Worm (Caenorhabditis elegans) whole organism, L4 larva: Measurements from ENCODE around the gene clec-4.

Experiments
- F10B5.3 ChIP-seq: sonication (generic microtip); optimal IDR thresholded peaks from 2 replicates; lab custom pipeline; 2016; ENCODE audit warnings: mild to moderate bottlenecking, missing genetic modification characterization, missing compliant biosample characterization
- F26F4.8 ChIP-seq: fragments of 200-800 bp; sonication (Bioruptor generic); conservative IDR thresholded peaks from 2 replicates; pipeline ENCODE4 v1.3.6; 2022; ENCODE audit warnings: missing genetic modification characterization, missing compliant biosample characterization
- F37D6.2 ChIP-seq: sonication (generic microtip); optimal IDR thresholded peaks from 2 replicates; lab custom pipeline; 2016; ENCODE audit warnings: mild to moderate bottlenecking, missing genetic modification characterization, missing compliant biosample characterization
- F44E2.7 ChIP-seq: fragments of 200-800 bp; sonication (Bioruptor generic); IDR thresholded peaks from 2 replicates; pipeline ENCODE4 v2.1.2; 2022; ENCODE audit warnings: missing genetic modification characterization, missing compliant biosample characterization
- R02D3.7 ChIP-seq: fragments of 150-350 bp; sonication (generic microtip); optimal IDR thresholded peaks from 3 replicates; lab custom pipeline; 2014; ENCODE audit warnings: missing biosample characterization, missing genetic modification characterization
- T26A8.4 ChIP-seq: fragments of 200-800 bp; sonication (Bioruptor generic); IDR thresholded peaks from 2 replicates; pipeline ENCODE4 v1.3.6; 2022; ENCODE audit warnings: missing genetic modification characterization, missing compliant biosample characterization
- Y75B8A.6 ChIP-seq: fragments of 200-800 bp; sonication (Bioruptor generic); IDR thresholded peaks from 2 replicates; pipeline ENCODE4 v1.3.6; 2022; ENCODE audit warnings: missing genetic modification reagents, missing genetic modification characterization, missing compliant biosample characterization
- ZK337.2 ChIP-seq: fragments of 200-800 bp; sonication (Bioruptor generic); IDR thresholded peaks from 2 replicates; pipeline ENCODE4 v1.3.6; 2022; ENCODE audit warnings: missing genetic modification reagents, missing genetic modification characterization, missing compliant biosample characterization
- ZK546.5 ChIP-seq, 2 experiments: sonication (generic microtip); optimal IDR thresholded peaks; 2 replicates each; lab custom pipeline; 2017; ENCODE audit warnings: missing biosample characterization in 2 of 2, missing genetic modification characterization in 2 of 2
- aha-1 ChIP-seq: fragments of 150-350 bp; peaks from one replicate; lab custom pipeline; 2014; ENCODE audit warnings: missing biosample characterization, missing genetic modification characterization
- ama-1 ChIP-seq: fragments of 150-350 bp; optimal IDR thresholded peaks from 2 replicates; lab custom pipeline; 2014; ENCODE audit warnings: inconsistent platforms, mixed read lengths
- attf-4 ChIP-seq: sonication (generic microtip); optimal IDR thresholded peaks from 3 replicates; lab custom pipeline; 2017; ENCODE audit warnings: missing biosample characterization, missing genetic modification characterization
- ceh-44 ChIP-seq: fragments of 200-800 bp; sonication (Bioruptor generic); IDR thresholded peaks from 2 replicates; pipeline ENCODE4 v1.3.6; 2022; ENCODE audit warnings: missing genetic modification reagents, missing genetic modification characterization, missing compliant biosample characterization
- ces-1 ChIP-seq: fragments of 150-350 bp; sonication (generic microtip); optimal IDR thresholded peaks from 4 replicates; lab custom pipeline; 2014; ENCODE audit warnings: missing biosample characterization, missing genetic modification reagents, missing genetic modification characterization
- daf-12 ChIP-seq: fragments of 150-350 bp; optimal IDR thresholded peaks from 2 replicates; lab custom pipeline; 2014; ENCODE audit warnings: missing biosample characterization, missing genetic modification reagents, missing genetic modification characterization
- daf-8 ChIP-seq: fragments of 200-800 bp; sonication (Bioruptor generic); IDR thresholded peaks from 2 replicates; pipeline ENCODE4 v1.3.6; 2022; ENCODE audit warnings: missing genetic modification characterization, missing compliant biosample characterization
- fkh-10 ChIP-seq: fragments of 150-350 bp; optimal IDR thresholded peaks from 2 replicates; lab custom pipeline; 2014; ENCODE audit warnings: missing biosample characterization, missing genetic modification reagents, missing genetic modification characterization
- gei-8 ChIP-seq: fragments of 200-800 bp; sonication (Bioruptor generic); optimal IDR thresholded peaks from 2 replicates; lab custom pipeline; 2018; ENCODE audit warnings: mild to moderate bottlenecking, missing genetic modification characterization, missing compliant biosample characterization
- hif-1 ChIP-seq, 2 experiments: sonication (generic microtip); optimal IDR thresholded peaks; 2 replicates each; lab custom pipeline; 2016 to 2017; ENCODE audit warnings: missing compliant biosample characterization in 2 of 2, missing genetic modification characterization in 2 of 2, missing genetic modification reagents in 2 of 2, missing genotype in 2 of 2, mild to moderate bottlenecking in 1 of 2
- hlh-30 ChIP-seq: sonication (generic microtip); optimal IDR thresholded peaks from 2 replicates; lab custom pipeline; 2017; ENCODE audit warnings: antibody characterized with exemption, mild to moderate bottlenecking, missing genetic modification characterization, missing compliant biosample characterization; ENCODE audit not compliant: insufficient read depth
- lim-7 ChIP-seq: fragments of 200-800 bp; sonication (Bioruptor generic); IDR thresholded peaks from 2 replicates; pipeline ENCODE4 v1.3.6; 2022; ENCODE audit warnings: missing genetic modification characterization, missing compliant biosample characterization
- lin-13 ChIP-seq: fragments of 150-350 bp; optimal IDR thresholded peaks from 2 replicates; lab custom pipeline; 2014; ENCODE audit warnings: missing biosample characterization, missing genetic modification reagents, missing genetic modification characterization
- lin-15B ChIP-seq: fragments of 150-350 bp; sonication (generic microtip); optimal IDR thresholded peaks from 3 replicates; lab custom pipeline; 2014; ENCODE audit warnings: missing biosample characterization, missing genetic modification characterization
- lin-39 ChIP-seq: fragments of 150-350 bp; optimal IDR thresholded peaks from 2 replicates; lab custom pipeline; 2014; ENCODE audit warnings: missing biosample characterization, missing genetic modification reagents, missing genetic modification characterization
- madf-9 ChIP-seq: fragments of 200-800 bp; sonication (Bioruptor generic); conservative IDR thresholded peaks from 2 replicates; pipeline ENCODE4 v1.3.6; 2022; ENCODE audit warnings: missing genetic modification reagents, missing genetic modification characterization, missing compliant biosample characterization
- mdl-1 ChIP-seq, 2 experiments: fragments of 150-350 bp in 1 of 2; sonication (generic microtip) in 1 of 2; optimal IDR thresholded peaks; 2 replicates each; lab custom pipeline; 2014 to 2017; ENCODE audit warnings: missing biosample characterization in 2 of 2, missing genetic modification characterization in 2 of 2
- mep-1 ChIP-seq: fragments of 150-350 bp; sonication (generic microtip); optimal IDR thresholded peaks from 3 replicates; lab custom pipeline; 2014; ENCODE audit warnings: missing biosample characterization, missing genetic modification characterization
- mxl-2 ChIP-seq: fragments of 200-800 bp; sonication (Bioruptor generic); conservative IDR thresholded peaks from 2 replicates; pipeline ENCODE4 v1.3.6; 2022; ENCODE audit warnings: missing genetic modification reagents, missing genetic modification characterization, missing compliant biosample characterization
- nhr-102 ChIP-seq: sonication (generic microtip); optimal IDR thresholded peaks from 2 replicates; lab custom pipeline; 2016; ENCODE audit warnings: mild to moderate bottlenecking, missing genetic modification characterization, moderate library complexity, missing compliant biosample characterization
- nhr-237 ChIP-seq: sonication (generic microtip); optimal IDR thresholded peaks from 2 replicates; lab custom pipeline; 2017; ENCODE audit warnings: missing biosample characterization, missing genetic modification characterization
- nhr-25 ChIP-seq: sonication (generic microtip); optimal IDR thresholded peaks from 2 replicates; lab custom pipeline; 2017; ENCODE audit warnings: missing genetic modification characterization, mild to moderate bottlenecking, missing compliant biosample characterization, antibody characterized with exemption, moderate library complexity, borderline replicate concordance; ENCODE audit not compliant: insufficient read depth
- nhr-41 ChIP-seq: fragments of 200-800 bp; sonication (Bioruptor generic); IDR thresholded peaks from 2 replicates; pipeline ENCODE4 v1.3.6; 2022; ENCODE audit warnings: missing genetic modification reagents, missing genetic modification characterization, missing compliant biosample characterization
- nhr-6 ChIP-seq: fragments of 150-350 bp; optimal IDR thresholded peaks from 2 replicates; lab custom pipeline; 2014; ENCODE audit warnings: missing biosample characterization, missing genetic modification characterization
- nhr-76 ChIP-seq: fragments of 150-350 bp; optimal IDR thresholded peaks from 2 replicates; lab custom pipeline; 2014; ENCODE audit warnings: missing biosample characterization, missing genetic modification characterization
- pqm-1 ChIP-seq: sonication (generic microtip); optimal IDR thresholded peaks from 2 replicates; lab custom pipeline; 2017; ENCODE audit warnings: missing biosample characterization, missing genetic modification characterization
- set-16 ChIP-seq: fragments of 200-800 bp; sonication (Bioruptor generic); IDR thresholded peaks from 2 replicates; pipeline ENCODE4 v1.3.6; 2022; ENCODE audit warnings: missing genetic modification reagents, missing genetic modification characterization, missing compliant biosample characterization
- skn-1 ChIP-seq: fragments of 150-350 bp; optimal IDR thresholded peaks from 2 replicates; lab custom pipeline; 2014; ENCODE audit warnings: missing biosample characterization, missing genetic modification characterization
- snpc-4 ChIP-seq: fragments of 150-350 bp; optimal IDR thresholded peaks from 2 replicates; lab custom pipeline; 2014; ENCODE audit warnings: missing biosample characterization, missing genetic modification characterization
- spr-1 ChIP-seq: sonication (generic microtip); optimal IDR thresholded peaks from 2 replicates; lab custom pipeline; 2016; ENCODE audit warnings: mild to moderate bottlenecking, missing genetic modification characterization, missing compliant biosample characterization
- spr-3 ChIP-seq: fragments of 200-800 bp; sonication (Bioruptor generic); optimal IDR thresholded peaks from 2 replicates; lab custom pipeline; 2018; ENCODE audit warnings: mild to moderate bottlenecking, missing genetic modification characterization, missing compliant biosample characterization
- tag-97 ChIP-seq: fragments of 200-800 bp; sonication (Bioruptor generic); IDR thresholded peaks from 2 replicates; pipeline ENCODE4 v1.3.6; 2022; ENCODE audit warnings: missing genetic modification characterization, missing compliant biosample characterization
- unc-39 ChIP-seq: sonication (generic microtip); optimal IDR thresholded peaks from 2 replicates; lab custom pipeline; 2017; ENCODE audit warnings: missing biosample characterization, missing genetic modification characterization
- unc-62 ChIP-seq, 3 experiments: fragments of 150-350 bp in 1 of 3; sonication (generic microtip); optimal IDR thresholded peaks in 2 of 3; peaks in 1 of 3; 1 replicate in 1 of 3; 2 replicates in 2 of 3; lab custom pipeline; 2014 to 2017; ENCODE audit warnings: missing biosample characterization in 3 of 3, missing genetic modification characterization in 3 of 3, missing genetic modification reagents in 3 of 3, missing genotype in 1 of 3
- zfp-2 ChIP-seq: sonication (generic microtip); optimal IDR thresholded peaks from 2 replicates; lab custom pipeline; 2016; ENCODE audit warnings: mild to moderate bottlenecking, missing genetic modification characterization, missing compliant biosample characterization
- zip-11 ChIP-seq: fragments of 200-800 bp; sonication (Bioruptor generic); IDR thresholded peaks from 2 replicates; pipeline ENCODE4 v1.3.6; 2022; ENCODE audit warnings: missing genetic modification characterization, missing compliant biosample characterization
- zip-2 ChIP-seq: fragments of 150-350 bp; optimal IDR thresholded peaks from 2 replicates; lab custom pipeline; 2014; ENCODE audit warnings: missing biosample characterization, missing genetic modification characterization

clec-4 gene

DNA sequence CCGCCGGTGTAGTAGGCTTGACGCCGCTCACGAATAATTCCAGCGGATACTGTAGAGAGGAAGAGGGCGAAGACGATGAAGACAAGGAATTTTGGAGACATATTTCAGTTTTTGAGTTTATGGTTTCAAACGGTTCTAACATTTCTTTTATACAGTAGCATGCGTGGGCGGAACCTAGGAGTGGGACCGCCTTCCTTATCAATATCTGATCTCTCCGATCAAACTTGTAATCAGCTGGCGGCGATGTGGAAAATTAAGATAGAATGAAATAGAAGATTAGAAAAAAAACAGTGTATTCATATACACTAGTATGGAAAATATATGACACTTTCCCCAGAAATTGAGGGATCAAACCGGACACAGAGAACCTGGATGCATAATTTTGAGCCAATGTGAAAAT is 38.4 kb upstream of the clec-4 start, which contains the start of gene nspe-2:
TSS of gene nspe-2 (minus strand) at position 101 of the 400 bp plus-strand sequence.
- TF ChIP-seq hif-1 (tag; optimal IDR thresholded peaks at IDR 0.05; lab: Kevin White, UChicago) (no peak), unc-62 (GFP tag; optimal IDR thresholded peaks at IDR 0.05 in 1 of 2; lab: Kevin White, UChicago) (peak in 1 of 2 experiments; percentile 46), unc-62 (tag; optimal IDR thresholded peaks at IDR 0.05; lab: Kevin White, UChicago) (no peak), F26F4.8 (GFP tag; lab: Robert Waterston, UW) (no peak), ces-1 (GFP tag; lab: Kevin White, UChicago) (no peak)

DNA sequence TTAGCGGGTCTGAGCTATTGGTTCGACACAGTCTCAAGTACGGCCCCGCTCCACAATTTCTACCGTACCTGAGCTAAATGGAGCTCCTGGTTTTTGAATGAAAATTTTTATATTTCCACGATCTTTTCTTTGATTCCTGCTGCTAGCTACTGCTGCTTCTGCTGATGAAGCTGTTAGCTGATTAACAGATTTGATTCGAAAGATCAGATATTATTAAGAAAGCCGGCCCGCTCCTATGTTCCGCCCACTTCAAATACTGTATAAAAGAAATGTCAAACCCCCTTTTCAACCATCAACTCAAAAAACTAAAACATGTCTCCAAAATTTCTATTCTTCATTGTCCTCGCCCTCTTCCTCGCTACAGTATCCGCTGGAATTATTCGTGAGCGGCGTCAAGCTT is 36.7 kb upstream of the clec-4 start, which contains the start of gene nspe-3:
TSS of gene nspe-3 (plus strand) at position 301 of the 400 bp plus-strand sequence.
- TF ChIP-seq attf-4 (tag; lab: Kevin White, UChicago) (no peak), lin-39 (tag; lab: Kevin White, UChicago) (no peak), lim-7 (GFP tag; lab: Robert Waterston, UW) (no peak), daf-8 (no peak), madf-9 (GFP tag; lab: Robert Waterston, UW) (no peak), daf-12 (tag; lab: Kevin White, UChicago) (no peak), F10B5.3 (tag; lab: Kevin White, UChicago) (no peak), mdl-1 (tag; optimal IDR thresholded peaks at IDR 0.05; lab: Kevin White, UChicago) (no peak), hlh-30 (no peak), skn-1 (tag; lab: Kevin White, UChicago) (no peak), ZK546.5 (tag; optimal IDR thresholded peaks at IDR 0.05; lab: Kevin White, UChicago) (no peak), aha-1 (no peak)
- TF ChIP-seq, all 104 proteins: peak for 0

DNA sequence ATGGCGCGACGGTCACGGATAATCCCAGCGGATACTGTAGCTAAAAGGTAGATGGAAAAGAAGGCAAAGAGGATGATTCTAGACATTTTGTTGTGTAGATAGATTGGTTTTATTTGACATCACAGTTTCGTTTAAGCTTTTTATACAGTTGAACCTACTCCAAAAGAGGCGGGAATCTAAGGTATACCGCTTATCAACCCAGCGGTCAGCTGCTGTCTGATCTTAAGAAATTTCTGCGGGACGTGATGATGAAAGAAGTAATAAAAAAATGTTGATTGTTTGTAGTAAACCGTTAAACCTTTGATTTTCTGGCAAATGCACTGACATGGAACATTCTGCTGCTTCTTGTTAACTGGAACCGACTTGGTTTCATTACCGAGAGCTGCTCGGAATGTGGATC is 35.2 kb upstream of the clec-4 start, which contains the start of gene nspe-6:
TSS of gene nspe-6 (minus strand) at position 101 of the 400 bp plus-strand sequence.
- TF ChIP-seq aha-1 (peak; percentile 10), lim-7 (GFP tag; lab: Robert Waterston, UW) (no peak)
- TF ChIP-seq, all 104 proteins: peak for 1

DNA sequence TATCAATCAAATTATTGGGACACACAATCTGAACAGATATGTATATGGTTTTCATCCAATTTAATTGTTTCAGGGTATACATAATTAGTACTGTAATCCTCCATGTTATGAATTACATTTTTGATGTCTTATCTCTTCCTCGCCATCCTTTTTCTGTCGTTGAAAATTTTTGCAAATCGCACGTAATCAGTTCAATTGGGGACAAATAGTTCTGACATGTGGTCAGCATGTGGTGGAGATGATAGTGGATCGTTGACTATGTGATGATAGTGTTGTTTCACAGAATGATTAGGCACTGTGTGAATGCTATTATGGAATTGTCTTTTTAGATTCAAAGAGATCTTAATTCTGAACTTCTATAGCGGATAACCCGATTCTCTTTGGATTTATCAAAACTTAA is 34.5 kb upstream of the clec-4 start:
- no peak for TF ChIP-seq tag-97 (GFP tag; lab: Robert Waterston, UW)
- TF ChIP-seq hlh-30, result peak; percentile 28
- no peak for TF ChIP-seq zip-11
- no peak for TF ChIP-seq lin-13
- TF ChIP-seq F37D6.2 (tag; lab: Kevin White, UChicago), result no peak
- no peak for TF ChIP-seq mxl-2 (GFP tag; lab: Robert Waterston, UW)
- no peak for TF ChIP-seq Y75B8A.6 (GFP tag; lab: Robert Waterston, UW)
- no peak for TF ChIP-seq ZK337.2 (GFP tag; lab: Robert Waterston, UW)
- no peak for TF ChIP-seq spr-1
- TF ChIP-seq pqm-1 (tag; lab: Kevin White, UChicago), result no peak
- TF ChIP-seq mep-1 (tag; lab: Kevin White, UChicago), result no peak
- no peak for TF ChIP-seq nhr-25
- TF ChIP-seq ama-1 (lab: Kevin White, UChicago), result no peak
- no peak for TF ChIP-seq nhr-76 (tag; lab: Kevin White, UChicago)
- no peak for TF ChIP-seq nhr-102 (tag; lab: Kevin White, UChicago)
- no peak for TF ChIP-seq nhr-41 (GFP tag; lab: Robert Waterston, UW)
- TF ChIP-seq unc-39 (tag; lab: Kevin White, UChicago), result no peak
- TF ChIP-seq ceh-44 (GFP tag; lab: Robert Waterston, UW), result no peak
- TF ChIP-seq hif-1 (tag; optimal IDR thresholded peaks at IDR 0.05; lab: Kevin White, UChicago), result peak; percentile 93 to 96
- no peak for TF ChIP-seq spr-3 (GFP tag; lab: Kevin White, UChicago)
- TF ChIP-seq nhr-237, result no peak
- no peak for TF ChIP-seq nhr-6 (tag; lab: Kevin White, UChicago)
- TF ChIP-seq attf-4 (tag; lab: Kevin White, UChicago), result no peak
- no peak for TF ChIP-seq F44E2.7
- TF ChIP-seq fkh-10 (GFP tag; lab: Kevin White, UChicago), result no peak
- no peak for TF ChIP-seq lin-15B (tag; lab: Kevin White, UChicago)
- TF ChIP-seq lin-39 (tag; lab: Kevin White, UChicago), result no peak
- TF ChIP-seq R02D3.7, result no peak
- no peak for TF ChIP-seq snpc-4 (tag; lab: Kevin White, UChicago)
- no peak for TF ChIP-seq gei-8 (GFP tag; lab: Kevin White, UChicago)
- no peak for TF ChIP-seq zip-2 (tag; lab: Kevin White, UChicago)
- TF ChIP-seq T26A8.4 (GFP tag; lab: Robert Waterston, UW), result no peak
- no peak for TF ChIP-seq set-16
- no peak for TF ChIP-seq zfp-2 (tag; lab: Kevin White, UChicago)
